Worm (Caenorhabditis elegans) whole organism, early embryonic: Measurements from ENCODE around the gene fzr-1.

Experiments used
- F13C5.2 ChIP-seq: sonication (generic microtip); optimal IDR thresholded peaks from 2 replicates; lab custom pipeline; 2017; ENCODE audit warnings: mild to moderate bottlenecking, missing genetic modification characterization, inconsistent platforms, missing compliant biosample characterization
- aly-1 ChIP-seq: sonication (generic microtip); optimal IDR thresholded peaks from 2 replicates; lab custom pipeline; 2016; ENCODE audit warnings: missing genetic modification characterization, missing compliant biosample characterization
- ama-1 ChIP-seq: fragments of 150-350 bp; optimal IDR thresholded peaks from 2 replicates; lab custom pipeline; 2014
- ceh-36 ChIP-seq: sonication (generic microtip); optimal IDR thresholded peaks from 2 replicates; lab custom pipeline; 2016; ENCODE audit warnings: missing genetic modification characterization, inconsistent platforms, missing compliant biosample characterization
- ets-7 ChIP-seq: sonication (generic microtip); optimal IDR thresholded peaks from 2 replicates; lab custom pipeline; 2016; ENCODE audit warnings: missing genotype, missing genetic modification characterization, missing compliant biosample characterization
- flt-1 ChIP-seq: fragments of 200-800 bp; sonication (Bioruptor generic); IDR thresholded peaks from 2 replicates; pipeline ENCODE4 v1.3.6; 2022; ENCODE audit warnings: missing genetic modification characterization, missing compliant biosample characterization
- hmbx-1 ChIP-seq: sonication (generic microtip); optimal IDR thresholded peaks from 2 replicates; lab custom pipeline; 2016; ENCODE audit warnings: mild to moderate bottlenecking, missing genetic modification characterization, missing compliant biosample characterization
- hmg-4 ChIP-seq: fragments of 200-800 bp; sonication (Bioruptor generic); optimal IDR thresholded peaks from 2 replicates; lab custom pipeline; 2018; ENCODE audit warnings: mild to moderate bottlenecking, missing genetic modification characterization, missing compliant biosample characterization
- pes-1 ChIP-seq: fragments of 200-800 bp; sonication (Bioruptor generic); IDR thresholded peaks from 2 replicates; pipeline ENCODE4 v1.3.6; 2022; ENCODE audit warnings: missing genetic modification reagents, missing genetic modification characterization, missing compliant biosample characterization
- scrt-1 ChIP-seq: fragments of 200-800 bp; sonication (Bioruptor generic); IDR thresholded peaks from 2 replicates; pipeline ENCODE4 v1.3.6; 2022; ENCODE audit warnings: missing genetic modification characterization, missing compliant biosample characterization
- sea-1 ChIP-seq: fragments of 200-800 bp; sonication (Bioruptor generic); conservative IDR thresholded peaks from 2 replicates; pipeline ENCODE4 v1.3.6; 2022; ENCODE audit warnings: missing genetic modification characterization, missing compliant biosample characterization
- tbx-11 ChIP-seq: fragments of 200-800 bp; sonication (Bioruptor generic); IDR thresholded peaks from 2 replicates; pipeline ENCODE4 v1.3.6; 2022; ENCODE audit warnings: missing genetic modification characterization, missing compliant biosample characterization
- tra-4 ChIP-seq: sonication (generic microtip); optimal IDR thresholded peaks from 2 replicates; lab custom pipeline; 2017; ENCODE audit warnings: missing genetic modification characterization, missing compliant biosample characterization

DNA sequence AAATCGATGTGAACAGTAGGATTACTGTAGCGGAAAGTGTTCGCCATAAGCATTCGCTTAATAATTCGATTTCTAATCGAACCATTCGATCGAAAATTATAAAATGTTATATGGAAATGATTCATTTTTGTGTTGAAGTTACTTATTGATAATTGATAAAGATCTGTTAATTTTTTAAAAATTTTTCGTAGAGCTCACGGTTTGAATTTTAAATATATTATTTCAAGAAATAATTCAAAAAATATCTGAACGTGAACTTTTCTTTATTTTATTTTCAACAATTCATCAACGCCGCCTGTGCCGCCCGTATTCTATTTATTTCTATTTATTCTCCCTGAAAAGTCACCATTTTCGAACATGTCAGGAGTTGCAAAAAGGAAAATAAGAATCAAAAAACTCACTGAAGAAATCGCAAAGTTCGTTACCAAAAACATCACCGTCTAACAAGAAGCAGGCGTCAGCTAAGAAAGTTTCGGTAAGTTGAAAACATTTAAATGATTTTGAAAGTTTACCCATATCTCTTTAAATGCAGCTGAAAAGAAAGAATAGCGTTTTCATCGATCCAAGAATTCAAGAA, 32.8 kb downstream of the fzr-1 start, which contains the start of the genes T15H9.5 and T15H9.4:
- TF ChIP-seq ama-1 (lab: Kevin White, UChicago) (no peak), F13C5.2 (tag; lab: Kevin White, UChicago) (no peak), ceh-36 (tag; lab: Kevin White, UChicago) (no peak), flt-1 (GFP tag; lab: Robert Waterston, UW) (no peak), ets-7 (no peak), hmbx-1 (tag; lab: Kevin White, UChicago) (no peak), scrt-1 (GFP tag; lab: Robert Waterston, UW) (no peak), tbx-11 (GFP tag; lab: Robert Waterston, UW) (no peak), sea-1 (GFP tag; lab: Robert Waterston, UW) (no peak), hmg-4 (no peak), pes-1 (GFP tag; lab: Robert Waterston, UW) (no peak), tra-4 (tag; lab: Kevin White, UChicago) (no peak), aly-1 (tag; lab: Kevin White, UChicago) (no peak)
